Worm (Caenorhabditis elegans): ENCODE results near the gene epc-1.

The epc-1 gene

DNA sequence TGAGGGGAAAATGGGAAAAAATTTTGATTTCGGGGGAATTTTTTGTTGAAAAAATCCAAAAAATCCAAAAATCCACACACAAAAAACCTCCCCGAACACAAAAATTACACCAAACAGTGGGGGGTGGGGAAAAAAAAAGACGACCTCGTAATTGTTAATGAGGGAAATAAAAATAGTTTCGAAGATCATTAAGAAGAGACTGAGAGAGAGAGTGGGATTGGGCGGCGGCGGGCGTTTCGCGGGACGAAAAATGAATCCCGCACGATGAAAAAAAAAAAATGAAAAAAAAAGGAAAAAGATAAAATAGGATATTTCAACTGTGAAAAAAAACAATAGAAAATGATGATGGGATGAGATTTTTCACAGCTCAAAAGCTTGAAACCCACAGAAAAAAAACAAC, 8.7 kb downstream of the epc-1 start, which contains the start of gene gldi-8:
Gene gldi-8, minus strand, starts transcription at position 58 of the 400 bp plus-strand sequence.
- TF ChIP-seq snpc-4 (tag; optimal IDR thresholded peaks at IDR 0.05): peak; percentile 82
- no peak for TF ChIP-seq gmeb-1 (tag; optimal IDR thresholded peaks at IDR 0.05)
- TF ChIP-seq blmp-1 (tag; optimal IDR thresholded peaks at IDR 0.05; ENCODE audit: insufficient read depth): no peak
- TF ChIP-seq nhr-129 (tag; optimal IDR thresholded peaks at IDR 0.05): no peak
- TF ChIP-seq ztf-1 (GFP tag; conservative IDR thresholded peaks at IDR 0.05): no peak
- no peak for TF ChIP-seq lsy-2 (tag; optimal IDR thresholded peaks at IDR 0.05)

- TF ChIP-seq nhr-10 (tag; optimal IDR thresholded peaks at IDR 0.05) (no peak), mdl-1 (tag; optimal IDR thresholded peaks at IDR 0.05) (peak; percentile 3 to 67), gmeb-1 (tag; optimal IDR thresholded peaks at IDR 0.05) (peak; percentile 77), sma-9 (GFP tag; optimal IDR thresholded peaks at IDR 0.05) (peak; percentile 76), sma-9 (tag; optimal IDR thresholded peaks at IDR 0.05) (no peak), nhr-6 (tag; optimal IDR thresholded peaks at IDR 0.05) (peak; percentile 14), C34F6.9 (tag; optimal IDR thresholded peaks at IDR 0.05) (peak; percentile 99), snpc-4 (tag; optimal IDR thresholded peaks at IDR 0.05) (peak; percentile 52), lsy-2 (tag; optimal IDR thresholded peaks at IDR 0.05) (peak; percentile 96 to 99), lin-13 (GFP tag; optimal IDR thresholded peaks at IDR 0.05) (peak; percentile 95), nhr-237 (tag; optimal IDR thresholded peaks at IDR 0.05) (no peak), nhr-12 (tag; optimal IDR thresholded peaks at IDR 0.05) (no peak), nhr-21 (tag; optimal IDR thresholded peaks at IDR 0.05) (peak; percentile 50), crh-2 (tag; optimal IDR thresholded peaks at IDR 0.05) (peak; percentile 87), Y55F3AM.14 (GFP tag; optimal IDR thresholded peaks at IDR 0.05) (peak; percentile 69), ceh-16 (tag; optimal IDR thresholded peaks at IDR 0.05) (no peak), ztf-4 (tag; optimal IDR thresholded peaks at IDR 0.05) (peak; percentile 72), nhr-25 (tag; optimal IDR thresholded peaks at IDR 0.05) (peak; percentile 86), zag-1 (tag; optimal IDR thresholded peaks at IDR 0.05) (peak; percentile 55), ceh-82 (tag; optimal IDR thresholded peaks at IDR 0.05) (peak; percentile 8), sma-3 (GFP tag; optimal IDR thresholded peaks at IDR 0.05) (peak; percentile 76), F13H6.1 (tag; optimal IDR thresholded peaks at IDR 0.05) (peak; percentile 76), skn-1 (tag; optimal IDR thresholded peaks at IDR 0.05) (no peak), ama-1 (optimal IDR thresholded peaks at IDR 0.05) (peak; percentile 88), lin-11 (tag; optimal IDR thresholded peaks at IDR 0.05) (peak; percentile 83), nhr-129 (tag; optimal IDR thresholded peaks at IDR 0.05) (peak; percentile 84), mab-5 (tag; optimal IDR thresholded peaks at IDR 0.05) (peak; percentile 76), sem-4 (tag; optimal IDR thresholded peaks at IDR 0.05) (peak; percentile 92), blmp-1 (tag; optimal IDR thresholded peaks at IDR 0.05; ENCODE audit: insufficient read depth) (peak; percentile 95), unc-39 (tag; optimal IDR thresholded peaks at IDR 0.05) (no peak), fos-1 (tag; optimal IDR thresholded peaks at IDR 0.05) (peak; percentile 71), unc-55 (GFP tag; optimal IDR thresholded peaks at IDR 0.05) (peak; percentile 94), ztf-1 (GFP tag; conservative IDR thresholded peaks at IDR 0.05) (no peak), egl-27 (tag; optimal IDR thresholded peaks at IDR 0.05) (peak; percentile 27)
Observed at ce11 chrIII:12598418-12599330, 9.7 kb downstream of the epc-1 start.

- TF ChIP-seq elt-3 (tag; optimal IDR thresholded peaks at IDR 0.05): no peak
- TF ChIP-seq aly-2 (tag; optimal IDR thresholded peaks at IDR 0.05): no peak
- TF ChIP-seq ama-1 (optimal IDR thresholded peaks at IDR 0.05): peak; percentile 23
Observed at ce11 chrIII:12595640-12596039, 12.7 kb downstream of the epc-1 start.

DNA sequence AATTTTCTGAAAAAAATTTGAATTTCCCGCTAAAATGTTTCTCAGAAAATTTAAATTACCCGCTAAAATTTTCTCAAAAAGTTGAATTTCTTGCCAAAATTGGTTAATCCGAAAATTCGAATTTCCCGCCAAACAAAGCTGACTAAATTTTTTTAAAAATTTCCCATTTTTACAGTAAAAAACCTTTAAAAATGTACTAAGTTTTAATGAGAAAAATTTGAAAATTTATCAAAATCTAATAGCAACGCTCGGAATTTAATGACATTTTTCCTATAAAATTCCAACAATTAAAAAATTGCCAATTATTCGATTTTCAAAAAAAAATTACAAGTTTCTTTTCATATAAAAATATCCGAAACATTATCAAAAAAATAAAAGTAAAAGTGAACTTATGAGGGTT, 16.5 kb downstream of the epc-1 start:
- TF ChIP-seq C34F6.9 (tag; optimal IDR thresholded peaks at IDR 0.05) (no peak), ama-1 (optimal IDR thresholded peaks at IDR 0.05) (no peak), nhr-21 (tag; optimal IDR thresholded peaks at IDR 0.05) (no peak), nhr-237 (tag; optimal IDR thresholded peaks at IDR 0.05) (no peak), mab-5 (tag; optimal IDR thresholded peaks at IDR 0.05) (no peak), zag-1 (tag; optimal IDR thresholded peaks at IDR 0.05) (no peak), mbf-1 (tag; optimal IDR thresholded peaks at IDR 0.05) (no peak), lin-11 (tag; optimal IDR thresholded peaks at IDR 0.05) (no peak), aly-2 (tag; optimal IDR thresholded peaks at IDR 0.05) (no peak), unc-55 (GFP tag; optimal IDR thresholded peaks at IDR 0.05) (no peak), nhr-12 (tag; optimal IDR thresholded peaks at IDR 0.05) (no peak), snpc-4 (tag; optimal IDR thresholded peaks at IDR 0.05) (no peak), ceh-82 (tag; optimal IDR thresholded peaks at IDR 0.05) (no peak), skn-1 (tag; optimal IDR thresholded peaks at IDR 0.05) (no peak), blmp-1 (tag; optimal IDR thresholded peaks at IDR 0.05; ENCODE audit: insufficient read depth) (no peak), lin-39 (tag; optimal IDR thresholded peaks at IDR 0.05) (no peak), sma-3 (GFP tag; optimal IDR thresholded peaks at IDR 0.05) (no peak), peb-1 (tag; optimal IDR thresholded peaks at IDR 0.05) (no peak)

Data from whole organism, L2 larva.